Worm (Caenorhabditis elegans) whole organism, early embryonic: ENCODE results near the gene Y102A11A.3.

ENCODE experiments used
- B0310.2 ChIP-seq: sonication (generic microtip); optimal IDR thresholded peaks from 2 replicates; lab custom pipeline; 2016; ENCODE audit warnings: mild to moderate bottlenecking, missing genetic modification characterization, missing compliant biosample characterization
- aly-1 ChIP-seq: sonication (generic microtip); optimal IDR thresholded peaks from 2 replicates; lab custom pipeline; 2016; ENCODE audit warnings: missing genetic modification characterization, missing compliant biosample characterization
- ama-1 ChIP-seq: fragments of 150-350 bp; optimal IDR thresholded peaks from 2 replicates; lab custom pipeline; 2014
- ceh-36 ChIP-seq: sonication (generic microtip); optimal IDR thresholded peaks from 2 replicates; lab custom pipeline; 2016; ENCODE audit warnings: missing genetic modification characterization, inconsistent platforms, missing compliant biosample characterization
- ets-7 ChIP-seq: sonication (generic microtip); optimal IDR thresholded peaks from 2 replicates; lab custom pipeline; 2016; ENCODE audit warnings: missing genotype, missing genetic modification characterization, missing compliant biosample characterization
- flt-1 ChIP-seq: fragments of 200-800 bp; sonication (Bioruptor generic); IDR thresholded peaks from 2 replicates; pipeline ENCODE4 v1.3.6; 2022; ENCODE audit warnings: missing genetic modification characterization, missing compliant biosample characterization
- hmbx-1 ChIP-seq: sonication (generic microtip); optimal IDR thresholded peaks from 2 replicates; lab custom pipeline; 2016; ENCODE audit warnings: mild to moderate bottlenecking, missing genetic modification characterization, missing compliant biosample characterization
- hmg-4 ChIP-seq: fragments of 200-800 bp; sonication (Bioruptor generic); optimal IDR thresholded peaks from 2 replicates; lab custom pipeline; 2018; ENCODE audit warnings: mild to moderate bottlenecking, missing genetic modification characterization, missing compliant biosample characterization
- hnd-1 ChIP-seq: sonication (generic microtip); optimal IDR thresholded peaks from 2 replicates; lab custom pipeline; 2016; ENCODE audit warnings: missing genetic modification characterization, missing compliant biosample characterization
- pes-1 ChIP-seq: fragments of 200-800 bp; sonication (Bioruptor generic); IDR thresholded peaks from 2 replicates; pipeline ENCODE4 v1.3.6; 2022; ENCODE audit warnings: missing genetic modification reagents, missing genetic modification characterization, missing compliant biosample characterization
- sea-1 ChIP-seq: fragments of 200-800 bp; sonication (Bioruptor generic); conservative IDR thresholded peaks from 2 replicates; pipeline ENCODE4 v1.3.6; 2022; ENCODE audit warnings: missing genetic modification characterization, missing compliant biosample characterization
- tbx-11 ChIP-seq: fragments of 200-800 bp; sonication (Bioruptor generic); IDR thresholded peaks from 2 replicates; pipeline ENCODE4 v1.3.6; 2022; ENCODE audit warnings: missing genetic modification characterization, missing compliant biosample characterization
- tbx-37 ChIP-seq: fragments of 200-800 bp; sonication (Bioruptor generic); conservative IDR thresholded peaks from 2 replicates; pipeline ENCODE4 v1.3.6; 2022; ENCODE audit warnings: missing genetic modification reagents, missing genetic modification characterization, missing compliant biosample characterization
- tra-4 ChIP-seq: sonication (generic microtip); optimal IDR thresholded peaks from 2 replicates; lab custom pipeline; 2017; ENCODE audit warnings: missing genetic modification characterization, missing compliant biosample characterization

DNA sequence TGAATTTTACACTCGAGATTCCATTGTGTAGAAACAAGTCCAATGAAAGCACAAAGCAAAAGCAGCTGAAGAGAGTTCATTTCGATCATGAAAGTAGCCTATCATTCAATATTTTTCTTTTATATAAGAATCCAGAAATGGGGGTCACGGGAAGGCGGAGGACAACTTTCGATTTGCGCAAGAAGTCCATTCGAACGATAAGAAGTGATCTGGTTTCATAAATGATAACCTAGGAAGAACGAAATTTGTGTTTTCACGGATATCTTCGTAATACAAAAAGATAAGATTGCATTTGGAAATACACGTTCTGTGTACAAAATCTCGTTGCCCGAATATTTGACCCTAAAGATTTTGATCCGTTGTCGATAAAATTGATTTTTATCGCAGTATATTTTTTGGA lies 12.5 kb downstream of the Y102A11A.3 start, which contains the start of gene Y102A11A.5:
- TF ChIP-seq ama-1 (lab: Kevin White, UChicago) (no peak), hmbx-1 (tag; lab: Kevin White, UChicago) (no peak), hmg-4 (GFP tag; lab: Kevin White, UChicago) (no peak), pes-1 (no peak), tra-4 (tag; lab: Kevin White, UChicago) (no peak), hnd-1 (tag; lab: Kevin White, UChicago) (no peak), ceh-36 (tag; lab: Kevin White, UChicago) (no peak), tbx-11 (GFP tag; lab: Robert Waterston, UW) (no peak), aly-1 (tag; lab: Kevin White, UChicago) (no peak), flt-1 (GFP tag; lab: Robert Waterston, UW) (no peak), tbx-37 (no peak), B0310.2 (tag; lab: Kevin White, UChicago) (no peak), sea-1 (GFP tag; lab: Robert Waterston, UW) (no peak), ets-7 (no peak)
